Fruit fly (Drosophila melanogaster) whole organism, pupa: ENCODE measurements around the gene CG31898.

Source experiments
- CG17806 ChIP-seq: fragments of 200-800 bp; sonication (Bioruptor generic); optimal IDR thresholded peaks from 2 replicates; lab custom pipeline; 2018; ENCODE audit warnings: missing biosample characterization, mild to moderate bottlenecking, missing genetic modification characterization, moderate library complexity
- CG4496 ChIP-seq: fragments of 200-800 bp; sonication (Bioruptor generic); IDR thresholded peaks from 3 replicates; pipeline ENCODE4 v1.3.6; 2022; ENCODE audit warnings: missing biosample characterization, missing genetic modification characterization
- CG8159 ChIP-seq: fragments of 200-800 bp; sonication (Bioruptor generic); optimal IDR thresholded peaks from 3 replicates; lab custom pipeline; 2018; ENCODE audit warnings: missing biosample characterization, mild to moderate bottlenecking, missing genetic modification characterization, moderate library complexity
- Pif1A ChIP-seq: fragments of 200-800 bp; sonication (Bioruptor generic); optimal IDR thresholded peaks from 3 replicates; lab custom pipeline; 2016; ENCODE audit warnings: missing biosample characterization, missing genetic modification characterization
- gl ChIP-seq: fragments of 200-800 bp; sonication (Bioruptor generic); optimal IDR thresholded peaks from 2 replicates; lab custom pipeline; 2018; ENCODE audit warnings: missing biosample characterization, mild to moderate bottlenecking, missing genetic modification characterization

DNA sequence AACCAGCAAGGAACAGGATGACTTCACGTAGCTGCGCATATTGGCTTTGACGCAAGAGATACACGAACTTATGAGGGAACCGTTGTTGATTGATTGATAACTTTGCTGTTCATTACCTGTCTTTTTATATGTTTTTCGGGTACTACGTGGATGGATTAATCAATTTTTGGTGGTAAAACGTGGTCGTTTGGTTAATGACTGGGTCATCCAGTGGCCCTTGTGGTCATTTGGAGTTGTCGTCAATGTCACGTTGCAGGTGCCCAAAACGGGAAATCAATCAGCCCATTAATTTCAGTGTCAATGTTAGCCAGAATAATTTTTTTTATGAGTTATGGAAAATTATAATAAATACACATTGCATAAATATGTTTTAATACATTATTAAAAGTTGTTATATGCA, 11.0 kb upstream of the CG31898 start, which contains the start of gene CG42819:
- TF ChIP-seq gl = no peak
- no peak for TF ChIP-seq CG8159 (tag; lab: Kevin White, UChicago)
- no peak for TF ChIP-seq Pif1A
- no peak for TF ChIP-seq CG17806 (tag; lab: Kevin White, UChicago)
- TF ChIP-seq CG4496 (GFP tag; lab: Robert Waterston, UW) = no peak
